Worm (Caenorhabditis elegans) whole organism, L4/young adult: ENCODE data around the gene Y105C5B.5.

ENCODE experiments used
- W03F9.2 ChIP-seq: fragments of 150-350 bp; optimal IDR thresholded peaks from 2 replicates; lab custom pipeline; 2014; ENCODE audit warnings: missing biosample characterization, missing genetic modification characterization
- dao-5 ChIP-seq: sonication (generic microtip); optimal IDR thresholded peaks from 2 replicates; lab custom pipeline; 2016; ENCODE audit warnings: missing genotype, missing genetic modification characterization, moderate library complexity, missing compliant biosample characterization
- him-1 ChIP-seq: sonication (generic microtip); optimal IDR thresholded peaks from 2 replicates; lab custom pipeline; 2016; ENCODE audit warnings: missing genotype, missing genetic modification reagents, missing genetic modification characterization, missing compliant biosample characterization

DNA sequence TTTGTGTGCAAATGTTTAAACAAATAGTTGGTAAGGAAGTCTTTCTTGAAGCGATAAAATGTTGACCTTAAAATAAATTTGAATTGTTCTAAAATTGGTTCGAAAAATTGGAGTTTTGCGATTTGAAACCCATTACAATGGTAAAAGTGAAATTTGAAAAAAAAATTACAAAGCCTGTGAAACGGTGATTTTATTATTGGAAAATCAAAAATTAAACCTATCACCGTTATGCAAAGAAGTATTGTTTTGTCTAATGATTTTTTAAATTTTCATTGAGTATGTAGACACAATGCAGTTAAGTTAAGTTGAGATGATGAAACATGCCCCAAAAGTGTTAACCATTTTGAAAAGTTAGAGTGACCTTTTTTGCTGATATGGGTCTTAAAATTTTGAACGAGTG lies 6.2 kb downstream of the Y105C5B.5 start:
- TF ChIP-seq dao-5 (tag; lab: Kevin White, UChicago) (no peak), him-1 (no peak), W03F9.2 (no peak)
